Worm (Caenorhabditis elegans) whole organism, mixed stage, embryonic: ENCODE data around the gene F17C8.7.
A peak's percentile ranks its signal among the peaks of the same experiment; 100 is the strongest.
"Not testable (repeated sequence)": the region's sequence is repeated elsewhere in the genome, so short reads cannot be mapped to it uniquely, and the experiment has no call there.

Experiments
- M03D4.4 ChIP-seq: sonication (generic microtip); optimal IDR thresholded peaks from 2 replicates; lab custom pipeline; 2017; ENCODE audit warnings: mild to moderate bottlenecking, missing genetic modification characterization, missing compliant biosample characterization
- bed-3 ChIP-seq: fragments of 200-800 bp; sonication (Bioruptor generic); optimal IDR thresholded peaks from 3 replicates; lab custom pipeline; 2018; ENCODE audit warnings: mild to moderate bottlenecking, missing genetic modification characterization, moderate library complexity, missing compliant biosample characterization
- blmp-1 ChIP-seq: fragments of 150-350 bp; optimal IDR thresholded peaks from 2 replicates; lab custom pipeline; 2014; ENCODE audit warnings: missing biosample characterization, missing genetic modification characterization
- ceh-83 ChIP-seq: fragments of 200-800 bp; sonication (Bioruptor generic); optimal IDR thresholded peaks from 2 replicates; lab custom pipeline; 2018; ENCODE audit warnings: mild to moderate bottlenecking, missing genetic modification characterization, missing compliant biosample characterization
- ces-1 ChIP-seq: fragments of 150-350 bp; optimal IDR thresholded peaks from 2 replicates; lab custom pipeline; 2014; ENCODE audit warnings: missing biosample characterization, missing genetic modification reagents, missing genetic modification characterization
- cnd-1 ChIP-seq: fragments of 200-800 bp; sonication (Bioruptor generic); optimal IDR thresholded peaks from 2 replicates; lab custom pipeline; 2018; ENCODE audit warnings: mild to moderate bottlenecking, missing genetic modification characterization, missing compliant biosample characterization
- drap-1 ChIP-seq: fragments of 200-800 bp; sonication (Bioruptor generic); optimal IDR thresholded peaks from 3 replicates; lab custom pipeline; 2018; ENCODE audit warnings: mild to moderate bottlenecking, missing genetic modification characterization, missing compliant biosample characterization
- elt-1 ChIP-seq: sonication (generic microtip); optimal IDR thresholded peaks from 2 replicates; lab custom pipeline; 2017; ENCODE audit warnings: missing genetic modification characterization, mild to moderate bottlenecking, missing compliant biosample characterization, antibody characterized with exemption, moderate library complexity, borderline replicate concordance; ENCODE audit not compliant: insufficient read depth
- ham-2 ChIP-seq: fragments of 200-800 bp; sonication (Bioruptor generic); optimal IDR thresholded peaks from 2 replicates; lab custom pipeline; 2018; ENCODE audit warnings: mild to moderate bottlenecking, missing genetic modification characterization, missing compliant biosample characterization
- hlh-1 ChIP-seq: fragments of 150-350 bp; optimal IDR thresholded peaks from 2 replicates; lab custom pipeline; 2014; ENCODE audit warnings: missing biosample characterization, missing genetic modification reagents, missing genetic modification characterization
- lin-13 ChIP-seq: fragments of 150-350 bp; optimal IDR thresholded peaks from 2 replicates; lab custom pipeline; 2014; ENCODE audit warnings: missing biosample characterization, missing genetic modification characterization
- lin-32 ChIP-seq: fragments of 200-800 bp; sonication (Bioruptor generic); optimal IDR thresholded peaks from 2 replicates; lab custom pipeline; 2018; ENCODE audit warnings: mild to moderate bottlenecking, missing genetic modification characterization, missing compliant biosample characterization
- lsy-2 ChIP-seq: fragments of 150-350 bp; optimal IDR thresholded peaks from 2 replicates; lab custom pipeline; 2014; ENCODE audit warnings: missing biosample characterization, missing genetic modification characterization
- mab-5 ChIP-seq: fragments of 150-350 bp; optimal IDR thresholded peaks from 2 replicates; lab custom pipeline; 2014; ENCODE audit warnings: missing biosample characterization, missing genetic modification characterization
- mep-1 ChIP-seq: fragments of 150-350 bp; optimal IDR thresholded peaks from 2 replicates; lab custom pipeline; 2017; ENCODE audit warnings: missing biosample characterization, missing genetic modification reagents, missing genetic modification characterization, inconsistent platforms
- mls-2 ChIP-seq: sonication (generic microtip); optimal IDR thresholded peaks from 2 replicates; lab custom pipeline; 2016; ENCODE audit warnings: mild to moderate bottlenecking, missing genetic modification characterization, moderate library complexity, missing compliant biosample characterization
- nhr-12 ChIP-seq: fragments of 150-350 bp; optimal IDR thresholded peaks from 2 replicates; lab custom pipeline; 2014; ENCODE audit warnings: missing biosample characterization, missing genetic modification characterization
- nhr-2 ChIP-seq: fragments of 150-350 bp; optimal IDR thresholded peaks from 2 replicates; lab custom pipeline; 2014; ENCODE audit warnings: missing biosample characterization, missing genetic modification characterization
- nhr-237 ChIP-seq: fragments of 150-350 bp; optimal IDR thresholded peaks from 2 replicates; lab custom pipeline; 2014; ENCODE audit warnings: missing biosample characterization, missing genetic modification characterization
- pha-4 ChIP-seq: fragments of 150-350 bp; optimal IDR thresholded peaks from 2 replicates; lab custom pipeline; 2018; ENCODE audit warnings: missing biosample characterization, missing genetic modification reagents, missing genetic modification characterization
- sem-2 ChIP-seq: fragments of 200-800 bp; sonication (Bioruptor generic); optimal IDR thresholded peaks from 2 replicates; lab custom pipeline; 2018; ENCODE audit warnings: mild to moderate bottlenecking, missing genetic modification characterization, missing compliant biosample characterization
- sptf-1 ChIP-seq: sonication (generic microtip); optimal IDR thresholded peaks from 2 replicates; lab custom pipeline; 2017; ENCODE audit warnings: mild to moderate bottlenecking, missing genetic modification characterization, moderate library complexity, missing compliant biosample characterization
- tbx-8 ChIP-seq: fragments of 200-800 bp; sonication (Bioruptor generic); optimal IDR thresholded peaks from 2 replicates; lab custom pipeline; 2018; ENCODE audit warnings: mild to moderate bottlenecking, missing genetic modification characterization, moderate library complexity, missing compliant biosample characterization
- unc-120 ChIP-seq: sonication (generic microtip); optimal IDR thresholded peaks from 2 replicates; lab custom pipeline; 2017; ENCODE audit warnings: missing genetic modification characterization, missing compliant biosample characterization; ENCODE audit not compliant: poor library complexity, severe bottlenecking
- unc-39 ChIP-seq: fragments of 150-350 bp; optimal IDR thresholded peaks from 2 replicates; lab custom pipeline; 2014; ENCODE audit warnings: missing biosample characterization, missing genetic modification characterization
- unc-62 ChIP-seq: fragments of 150-350 bp; optimal IDR thresholded peaks from 2 replicates; lab custom pipeline; 2014; ENCODE audit warnings: missing biosample characterization, missing genetic modification reagents, missing genetic modification characterization
- zip-8 ChIP-seq: fragments of 150-350 bp; optimal IDR thresholded peaks from 2 replicates; lab custom pipeline; 2014; ENCODE audit warnings: missing biosample characterization, missing genetic modification characterization
- ztf-11 ChIP-seq: fragments of 150-350 bp; optimal IDR thresholded peaks from 2 replicates; lab custom pipeline; 2014; ENCODE audit warnings: missing biosample characterization, missing genetic modification characterization

Gene F17C8.7

DNA sequence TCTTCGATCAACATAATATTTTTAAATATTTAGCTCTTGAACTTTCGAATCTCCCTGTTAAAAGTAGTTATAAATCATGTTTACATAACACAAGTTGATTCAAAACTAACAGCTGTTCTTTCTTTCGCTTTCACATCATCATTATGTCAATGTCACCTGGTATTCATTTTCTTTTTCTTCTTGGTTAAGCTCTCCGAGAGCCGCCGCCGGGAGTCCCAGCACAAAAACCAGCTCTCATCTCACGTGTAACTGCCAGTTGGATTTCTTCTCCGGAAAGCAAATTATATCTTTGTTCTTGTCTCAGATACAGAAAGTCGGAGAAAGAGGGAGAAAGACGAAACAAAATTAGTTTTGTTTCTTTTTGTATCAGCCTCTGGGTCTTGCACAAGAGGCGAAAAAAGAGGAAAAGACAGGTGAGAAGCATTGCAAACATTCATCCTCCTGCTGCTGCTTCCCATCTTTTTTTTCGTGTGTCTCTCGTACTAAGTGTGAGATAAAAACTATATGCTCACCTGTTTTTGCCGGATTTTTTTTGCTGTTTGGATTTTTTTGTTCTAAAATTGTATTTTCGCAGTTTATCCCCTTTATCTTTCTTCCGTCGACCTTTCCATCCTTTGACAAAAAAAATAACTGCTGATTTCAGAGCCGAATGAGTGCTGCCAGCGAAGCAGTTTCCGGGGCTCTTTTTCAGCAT lies 4.1 kb upstream of the F17C8.7 start, which contains the start of gene F17C8.3:
Gene F17C8.3 (plus strand): TSS at position 644 of the 694 bp plus-strand sequence.
- TF ChIP-seq mab-5 (tag; lab: Kevin White, UChicago) (no peak), tbx-8 (GFP tag; lab: Kevin White, UChicago) (no peak), mep-1 (tag; lab: Kevin White, UChicago) (no peak), unc-39 (tag; lab: Kevin White, UChicago) (no peak), hlh-1 (tag; lab: Kevin White, UChicago) (peak; percentile 69), ham-2 (GFP tag; lab: Kevin White, UChicago) (no peak), nhr-2 (tag; lab: Kevin White, UChicago) (no peak), unc-120 (peak; percentile 26), M03D4.4 (no peak), mls-2 (tag; lab: Kevin White, UChicago) (no peak)

DNA sequence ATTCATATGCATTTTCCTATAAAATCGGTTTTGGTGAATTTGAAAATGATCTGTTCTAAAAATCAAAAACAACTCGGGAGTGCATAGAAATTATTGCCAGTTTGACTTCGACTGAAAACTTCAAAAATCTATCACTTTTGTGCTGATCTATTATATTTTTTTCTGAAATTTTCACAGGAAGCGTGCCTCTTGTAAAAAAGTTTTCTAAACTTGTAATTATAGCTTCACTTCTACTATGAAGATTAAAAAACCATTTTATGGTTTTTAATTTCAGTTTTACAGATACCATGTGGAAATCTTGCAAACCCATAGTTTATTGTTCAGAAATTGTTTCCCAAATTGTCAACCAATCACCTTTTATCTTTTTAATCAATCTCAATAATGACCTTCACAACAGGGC lies 1.5 kb upstream of the F17C8.7 start, which contains the start of gene F17C8.9:
Gene F17C8.9 (plus strand): TSS at position 301 of the 400 bp plus-strand sequence.
- TF ChIP-seq nhr-237 (tag; lab: Kevin White, UChicago) (no peak), lin-32 (GFP tag; lab: Kevin White, UChicago) (no peak)

DNA sequence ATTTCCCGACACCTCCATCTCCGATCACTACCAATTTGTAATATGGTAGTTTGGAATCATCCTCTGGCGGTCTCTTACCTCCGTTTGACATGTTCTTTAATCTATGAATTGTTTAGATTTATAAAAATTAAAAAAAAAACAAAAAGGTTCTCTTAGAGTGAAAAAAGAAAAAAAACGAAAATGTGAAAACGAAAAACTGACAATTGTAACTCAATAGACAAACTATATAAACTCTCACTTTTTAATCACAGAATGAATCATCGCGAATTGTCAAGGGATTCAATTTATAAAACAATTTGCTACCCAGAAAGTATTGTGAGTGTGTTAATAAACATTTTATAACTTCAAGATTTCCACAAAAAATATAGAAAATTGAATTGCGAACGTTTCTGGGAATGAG lies 4.4 kb downstream of the F17C8.7 start, which contains the start of gene ras-2:
Gene ras-2 (minus strand): TSS at position 101 of the 400 bp plus-strand sequence.
- TF ChIP-seq mep-1 (tag; lab: Kevin White, UChicago), result no peak
- no peak for TF ChIP-seq elt-1
- TF ChIP-seq ces-1 (GFP tag; lab: Kevin White, UChicago), result no peak
- no peak for TF ChIP-seq sptf-1 (tag; lab: Kevin White, UChicago)
- no peak for TF ChIP-seq lin-13 (tag; lab: Kevin White, UChicago)
- TF ChIP-seq nhr-12, result no peak
- no peak for TF ChIP-seq pha-4 (tag; lab: Kevin White, UChicago)
- TF ChIP-seq nhr-237 (tag; lab: Kevin White, UChicago), result no peak
- TF ChIP-seq cnd-1 (tag; lab: Kevin White, UChicago), result no peak
- no peak for TF ChIP-seq unc-62 (GFP tag; lab: Kevin White, UChicago)
- no peak for TF ChIP-seq ztf-11
- no peak for TF ChIP-seq lsy-2 (tag; lab: Kevin White, UChicago)
- no peak for TF ChIP-seq unc-39 (tag; lab: Kevin White, UChicago)
- no peak for TF ChIP-seq sem-2
- no peak for TF ChIP-seq zip-8 (tag; lab: Kevin White, UChicago)
- no peak for TF ChIP-seq blmp-1 (tag; lab: Kevin White, UChicago)
- TF ChIP-seq bed-3 (GFP tag; lab: Kevin White, UChicago), result no peak

DNA sequence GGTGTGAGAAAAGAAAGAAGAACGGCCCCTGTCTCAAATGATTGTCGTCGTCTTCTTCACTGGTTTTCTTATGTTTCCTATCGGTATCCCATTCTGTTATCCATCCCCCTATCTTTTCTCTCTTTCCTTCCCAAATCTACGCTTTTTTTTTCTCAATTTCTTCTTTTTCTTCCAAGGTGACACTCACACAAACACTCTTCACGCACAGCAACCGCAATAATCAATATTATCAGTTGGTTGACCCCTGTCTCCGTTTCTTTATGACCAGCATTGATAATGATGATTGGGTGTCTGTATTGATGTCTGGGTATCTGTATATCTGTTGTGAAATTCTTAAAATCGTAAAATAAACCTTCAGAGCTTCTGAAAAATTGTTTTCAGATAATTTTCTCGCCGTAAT lies 5.3 kb downstream of the F17C8.7 start:
- TF ChIP-seq nhr-12, result no peak
- no peak for TF ChIP-seq unc-120
- TF ChIP-seq pha-4 (tag; lab: Kevin White, UChicago), result no peak
- no peak for TF ChIP-seq ceh-83
- TF ChIP-seq hlh-1 (tag; lab: Kevin White, UChicago), result no peak
- TF ChIP-seq nhr-2 (tag; lab: Kevin White, UChicago), result no peak
- no peak for TF ChIP-seq lin-13 (tag; lab: Kevin White, UChicago)
- TF ChIP-seq tbx-8 (GFP tag; lab: Kevin White, UChicago), result no peak
- TF ChIP-seq lin-32 (GFP tag; lab: Kevin White, UChicago), result no peak

- not testable (repeated sequence) for TF ChIP-seq mep-1 (tag; lab: Kevin White, UChicago); tbx-8 (GFP tag; lab: Kevin White, UChicago); unc-62 (GFP tag; lab: Kevin White, UChicago)
Measured at ce11 chrIII:4742620-4743019, 7.1 kb downstream of the F17C8.7 start, which contains the start of gene twk-6. twk-6 (plus strand) TSS chrIII:4742920.

ce11 chrIII:4745934-4746333 lies 10.4 kb downstream of the F17C8.7 start, which contains the start of gene F17C8.6:
F17C8.6 (minus strand) TSS chrIII:4746034.
- TF ChIP-seq drap-1 (no peak), unc-120 (no peak), nhr-2 (tag; lab: Kevin White, UChicago) (no peak)
